Worm (Caenorhabditis elegans): ENCODE measurements around the gene sri-45.
A peak's percentile ranks its signal among the peaks of the same experiment; 100 is the strongest.

Gene sri-45

DNA sequence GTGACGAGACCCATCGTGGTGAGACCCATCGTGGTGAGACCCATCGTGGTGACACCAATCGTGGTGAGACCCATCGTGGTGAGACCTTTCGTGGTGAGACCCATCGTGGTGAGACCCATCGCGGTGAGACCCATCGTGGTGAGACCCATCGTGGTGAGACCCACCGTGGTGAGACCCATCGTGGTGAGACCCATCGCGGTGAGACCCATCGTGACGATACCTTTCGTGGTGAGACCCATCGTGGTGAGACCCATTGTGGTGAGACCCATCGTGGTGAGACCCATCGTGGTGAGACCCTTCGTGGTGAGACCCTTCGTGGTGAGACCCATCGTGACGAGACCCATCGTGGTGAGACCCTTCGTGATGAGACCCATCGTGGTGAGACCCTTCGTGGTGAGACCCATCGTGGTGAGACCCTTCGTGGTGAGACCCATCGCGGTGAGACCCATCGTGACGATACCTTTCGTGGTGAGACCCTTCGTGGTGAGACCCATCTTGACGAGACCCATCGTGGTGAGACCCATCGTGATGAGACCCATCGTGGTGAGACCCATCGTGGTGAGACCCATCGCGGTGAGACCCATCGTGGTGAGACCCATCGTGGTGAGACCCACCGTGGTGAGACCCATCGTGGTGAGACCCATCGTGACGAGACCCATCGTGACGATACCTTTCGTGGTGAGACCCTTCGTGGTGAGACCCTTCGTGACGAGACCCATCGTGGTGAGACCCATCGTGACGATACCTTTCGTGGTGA is 35.4 kb upstream of the sri-45 start:
- TF ChIP-seq cebp-2 (GFP tag; IDR thresholded peaks at IDR 0.05): peak; percentile 84; the same call in 1 of the 2 replicates
- peak; percentile 74; the same call in 1 of the 2 replicates for TF ChIP-seq egl-18 (GFP tag; IDR thresholded peaks at IDR 0.05)
- peak; percentile 87; the same call in 1 of the 2 replicates for TF ChIP-seq lag-1 (GFP tag; IDR thresholded peaks at IDR 0.05)
- TF ChIP-seq egrh-3 (GFP tag; IDR thresholded peaks at IDR 0.05): peak; percentile 81; the same call in 1 of the 2 replicates
- peak; percentile 31 for TF ChIP-seq madf-8 (GFP tag; conservative IDR thresholded peaks at IDR 0.05)
- peak; percentile 79 for TF ChIP-seq ztf-28 (GFP tag; IDR thresholded peaks at IDR 0.05)
- TF ChIP-seq let-526 (GFP tag; IDR thresholded peaks at IDR 0.05): 0 out of 2 replicates have a peak, but pooled peaks have one; percentile 47
- TF ChIP-seq F39B2.1 (GFP tag; IDR thresholded peaks at IDR 0.05): peak; percentile 78; the same call in 1 of the 2 replicates
- TF ChIP-seq C17E4.6 (GFP tag; IDR thresholded peaks at IDR 0.05): 0 out of 2 replicates have a peak, but pooled peaks have one; percentile 22
- peak; percentile 59; the same call in 1 of the 2 replicates for TF ChIP-seq ceh-40 (GFP tag; IDR thresholded peaks at IDR 0.05)
- TF ChIP-seq dox-1 (GFP tag; IDR thresholded peaks at IDR 0.05): peak; percentile 51; the same call in 1 of the 2 replicates
- peak; percentile 73 for TF ChIP-seq lin-26 (GFP tag; IDR thresholded peaks at IDR 0.05)
- TF ChIP-seq aptf-2 (GFP tag; conservative IDR thresholded peaks at IDR 0.05): 0 out of 2 replicates have a peak, but pooled peaks have one; percentile 13
- TF ChIP-seq Y95B8A.8 (GFP tag; IDR thresholded peaks at IDR 0.05): 0 out of 2 replicates have a peak, but pooled peaks have one; percentile 20
- TF ChIP-seq Y56A3A.18 (GFP tag; IDR thresholded peaks at IDR 0.05): peak; percentile 12; the same call in 1 of the 2 replicates
- peak; percentile 64; the same call in 1 of the 2 replicates for TF ChIP-seq ztf-25 (GFP tag; IDR thresholded peaks at IDR 0.05)
- 0 out of 2 replicates have a peak, but pooled peaks have one; percentile 31 for TF ChIP-seq ceh-100 (GFP tag; IDR thresholded peaks at IDR 0.05)
- 0 out of 2 replicates have a peak, but pooled peaks have one; percentile 75 for TF ChIP-seq aptf-3 (GFP tag; IDR thresholded peaks at IDR 0.05)
- peak; percentile 88; the same call in 1 of the 2 replicates for TF ChIP-seq bed-1 (GFP tag; IDR thresholded peaks at IDR 0.05)
- peak; percentile 46; the same call in 1 of the 2 replicates for TF ChIP-seq C06A6.2 (GFP tag; conservative IDR thresholded peaks at IDR 0.05)
- TF ChIP-seq ceh-91 (GFP tag; IDR thresholded peaks at IDR 0.05): peak; percentile 41; the same call in 1 of the 2 replicates
- TF ChIP-seq nfya-2 (GFP tag; IDR thresholded peaks at IDR 0.05): 0 out of 2 replicates have a peak, but pooled peaks have one; percentile 74
- TF ChIP-seq egl-44 (GFP tag; IDR thresholded peaks at IDR 0.05): 0 out of 2 replicates have a peak, but pooled peaks have one; percentile 75
- TF ChIP-seq hmg-20 (GFP tag; IDR thresholded peaks at IDR 0.05): 0 out of 2 replicates have a peak, but pooled peaks have one; percentile 32
- TF ChIP-seq mcd-1 (GFP tag; IDR thresholded peaks at IDR 0.05): 0 out of 2 replicates have a peak, but pooled peaks have one; percentile 10
- TF ChIP-seq F33H1.4 (GFP tag; IDR thresholded peaks at IDR 0.05): peak; percentile 78
- peak; percentile 85 for TF ChIP-seq Y53G8AR.9 (GFP tag; conservative IDR thresholded peaks at IDR 0.05)
- 0 out of 2 replicates have a peak, but pooled peaks have one; percentile 27 for TF ChIP-seq attf-6 (GFP tag; IDR thresholded peaks at IDR 0.05)
- 0 out of 2 replicates have a peak, but pooled peaks have one; percentile 44 for TF ChIP-seq K11D2.4 (GFP tag; IDR thresholded peaks at IDR 0.05)
- TF ChIP-seq attf-3 (GFP tag; conservative IDR thresholded peaks at IDR 0.05): 0 out of 2 replicates have a peak, but pooled peaks have one; percentile 8
- TF ChIP-seq madf-3 (GFP tag; IDR thresholded peaks at IDR 0.05): peak; percentile 93
- TF ChIP-seq hsf-1 (GFP tag; IDR thresholded peaks at IDR 0.05): peak; percentile 73; the same call in 1 of the 2 replicates
- peak; percentile 98 for TF ChIP-seq ceh-58 (GFP tag; IDR thresholded peaks at IDR 0.05)
- 0 out of 2 replicates have a peak, but pooled peaks have one; percentile 54 for TF ChIP-seq ztf-6 (GFP tag; IDR thresholded peaks at IDR 0.05)
- 0 out of 2 replicates have a peak, but pooled peaks have one; percentile 18 for TF ChIP-seq madf-6 (GFP tag; IDR thresholded peaks at IDR 0.05)

DNA sequence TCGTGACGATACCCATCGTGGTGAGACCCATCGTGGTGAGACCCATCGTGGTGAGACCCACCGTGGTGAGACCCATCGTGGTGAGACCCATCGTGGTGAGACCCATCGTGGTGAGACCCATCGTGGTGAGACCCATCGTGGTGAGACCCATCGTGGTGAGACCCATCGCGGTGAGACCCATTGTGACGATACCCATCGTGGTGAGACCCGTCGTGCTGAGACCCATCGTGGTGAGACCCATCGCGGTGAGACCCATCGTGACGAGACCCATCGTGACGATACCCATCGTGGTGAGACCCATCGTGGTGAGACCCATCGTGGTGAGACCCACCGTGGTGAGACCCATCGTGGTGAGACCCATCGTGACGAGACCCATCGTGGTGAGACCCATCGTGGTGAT is 33.5 kb upstream of the sri-45 start:
- TF ChIP-seq F37B4.10 (GFP tag; IDR thresholded peaks at IDR 0.05) (peak; percentile 90; the same call in 1 of the 2 replicates), egl-18 (GFP tag; IDR thresholded peaks at IDR 0.05) (0 out of 2 replicates have a peak, but pooled peaks have one; percentile 37), aptf-3 (GFP tag; IDR thresholded peaks at IDR 0.05) (peak; percentile 91), D2030.7 (GFP tag; IDR thresholded peaks at IDR 0.05) (peak; percentile 54), cebp-2 (GFP tag; IDR thresholded peaks at IDR 0.05) (peak; percentile 58; the same call in 1 of the 2 replicates), Y79H2A.3 (GFP tag; conservative IDR thresholded peaks at IDR 0.05) (peak; percentile 52; the same call in 1 of the 2 replicates), bed-1 (GFP tag; IDR thresholded peaks at IDR 0.05) (peak; percentile 93; the same call in 1 of the 2 replicates), madf-3 (GFP tag; IDR thresholded peaks at IDR 0.05) (peak; percentile 76), attf-6 (GFP tag; IDR thresholded peaks at IDR 0.05) (peak; percentile 52; the same call in 1 of the 2 replicates), ztf-28 (GFP tag; IDR thresholded peaks at IDR 0.05) (peak; percentile 86), F33H1.4 (GFP tag; IDR thresholded peaks at IDR 0.05) (peak; percentile 77), attf-3 (GFP tag; conservative IDR thresholded peaks at IDR 0.05) (0 out of 2 replicates have a peak, but pooled peaks have one; percentile 53), ceh-58 (GFP tag; IDR thresholded peaks at IDR 0.05) (peak; percentile 74; the same call in 1 of the 2 replicates), lir-1 (GFP tag; conservative IDR thresholded peaks at IDR 0.05) (0 out of 2 replicates have a peak, but pooled peaks have one; percentile 19), nfyb-1 (GFP tag; IDR thresholded peaks at IDR 0.05) (peak; percentile 68), sea-2 (GFP tag; IDR thresholded peaks at IDR 0.05) (peak; percentile 72; the same call in 1 of the 2 replicates), ceh-91 (GFP tag; IDR thresholded peaks at IDR 0.05) (peak; percentile 72; the same call in 1 of the 2 replicates), ztf-25 (GFP tag; IDR thresholded peaks at IDR 0.05) (peak; percentile 81), B0019.2 (GFP tag; conservative IDR thresholded peaks at IDR 0.05) (0 out of 2 replicates have a peak, but pooled peaks have one; percentile 32), lin-26 (GFP tag; IDR thresholded peaks at IDR 0.05) (0 out of 2 replicates have a peak, but pooled peaks have one; percentile 56)
